Worm (Caenorhabditis elegans) whole organism, late embryonic: ENCODE data around the gene pcca-1.
"Not testable (repeated sequence)": the region's sequence is repeated elsewhere in the genome, so short reads cannot be mapped to it uniquely, and the experiment has no call there.

Source experiments
- C38D4.7 ChIP-seq: fragments of 200-800 bp; sonication (Bioruptor generic); optimal IDR thresholded peaks from 2 replicates; lab custom pipeline; 2018; ENCODE audit warnings: mild to moderate bottlenecking, missing genetic modification characterization, moderate library complexity, missing compliant biosample characterization
- F13H6.1 ChIP-seq: sonication (generic microtip); optimal IDR thresholded peaks from 2 replicates; lab custom pipeline; 2016; ENCODE audit warnings: missing genetic modification characterization, missing compliant biosample characterization
- K02D7.2 ChIP-seq: sonication (generic microtip); optimal IDR thresholded peaks from 2 replicates; lab custom pipeline; 2017; ENCODE audit warnings: mild to moderate bottlenecking, missing genetic modification characterization, missing compliant biosample characterization
- Y22D7AL.16 ChIP-seq: sonication (generic microtip); optimal IDR thresholded peaks from 2 replicates; lab custom pipeline; 2016; ENCODE audit warnings: missing genetic modification characterization, missing compliant biosample characterization
- ahr-1 ChIP-seq: sonication (generic microtip); optimal IDR thresholded peaks from 2 replicates; lab custom pipeline; 2016; ENCODE audit warnings: missing genetic modification characterization, missing compliant biosample characterization
- ceh-14 ChIP-seq: sonication (generic microtip); optimal IDR thresholded peaks from 2 replicates; lab custom pipeline; 2016; ENCODE audit warnings: missing genotype, missing genetic modification characterization, missing compliant biosample characterization
- ceh-18 ChIP-seq: sonication (generic microtip); optimal IDR thresholded peaks from 2 replicates; lab custom pipeline; 2016; ENCODE audit warnings: missing genetic modification characterization, missing compliant biosample characterization
- ceh-19 ChIP-seq: fragments of 200-800 bp; sonication (Bioruptor generic); optimal IDR thresholded peaks from 2 replicates; lab custom pipeline; 2018; ENCODE audit warnings: mild to moderate bottlenecking, missing genetic modification characterization, missing compliant biosample characterization
- ceh-2 ChIP-seq: sonication (generic microtip); optimal IDR thresholded peaks from 2 replicates; lab custom pipeline; 2016; ENCODE audit warnings: missing genotype, missing genetic modification characterization, missing compliant biosample characterization
- ceh-24 ChIP-seq: sonication (generic microtip); optimal IDR thresholded peaks from 2 replicates; lab custom pipeline; 2016; ENCODE audit warnings: mild to moderate bottlenecking, missing genetic modification characterization, missing compliant biosample characterization
- ceh-30 ChIP-seq: fragments of 150-350 bp; optimal IDR thresholded peaks from 2 replicates; lab custom pipeline; 2014; ENCODE audit warnings: missing biosample characterization, missing genetic modification characterization
- ceh-31 ChIP-seq: sonication (generic microtip); optimal IDR thresholded peaks from 2 replicates; lab custom pipeline; 2016; ENCODE audit warnings: missing genetic modification characterization, missing compliant biosample characterization
- ceh-45 ChIP-seq: fragments of 200-800 bp; sonication (Bioruptor generic); IDR thresholded peaks from 2 replicates; pipeline ENCODE4 v1.3.6; 2022; ENCODE audit warnings: missing genetic modification reagents, missing genetic modification characterization, missing compliant biosample characterization
- ceh-48 ChIP-seq: sonication (generic microtip); optimal IDR thresholded peaks from 2 replicates; lab custom pipeline; 2016; ENCODE audit warnings: missing genetic modification characterization, inconsistent platforms, missing compliant biosample characterization
- ceh-9 ChIP-seq: sonication (generic microtip); optimal IDR thresholded peaks from 2 replicates; lab custom pipeline; 2016; ENCODE audit warnings: mild to moderate bottlenecking, missing genetic modification characterization, inconsistent platforms, missing compliant biosample characterization
- dmd-4 ChIP-seq: sonication (generic microtip); optimal IDR thresholded peaks from 2 replicates; lab custom pipeline; 2016; ENCODE audit warnings: borderline replicate concordance, missing genetic modification characterization, missing compliant biosample characterization
- dve-1 ChIP-seq: sonication (generic microtip); optimal IDR thresholded peaks from 2 replicates; lab custom pipeline; 2017; ENCODE audit warnings: antibody characterized with exemption, mild to moderate bottlenecking, missing genetic modification characterization, missing compliant biosample characterization
- elt-2 ChIP-seq: sonication (generic microtip); optimal IDR thresholded peaks from 2 replicates; lab custom pipeline; 2016; ENCODE audit warnings: missing genetic modification reagents, missing genetic modification characterization, missing compliant biosample characterization
- elt-4 ChIP-seq: sonication (generic microtip); optimal IDR thresholded peaks from 2 replicates; lab custom pipeline; 2016; ENCODE audit warnings: missing genetic modification characterization, missing compliant biosample characterization
- eyg-1 ChIP-seq: sonication (generic microtip); optimal IDR thresholded peaks from 2 replicates; lab custom pipeline; 2016; ENCODE audit warnings: missing genotype, missing genetic modification characterization, missing compliant biosample characterization
- fax-1 ChIP-seq: sonication (generic microtip); optimal IDR thresholded peaks from 2 replicates; lab custom pipeline; 2016; ENCODE audit warnings: missing genotype, missing genetic modification characterization, missing compliant biosample characterization
- hlh-13 ChIP-seq: fragments of 200-800 bp; sonication (Bioruptor generic); optimal IDR thresholded peaks from 2 replicates; lab custom pipeline; 2018; ENCODE audit warnings: mild to moderate bottlenecking, missing genetic modification characterization, missing compliant biosample characterization
- hlh-15 ChIP-seq: sonication (generic microtip); optimal IDR thresholded peaks from 2 replicates; lab custom pipeline; 2016; ENCODE audit warnings: missing genetic modification characterization, missing compliant biosample characterization
- lim-6 ChIP-seq: sonication (generic microtip); optimal IDR thresholded peaks from 2 replicates; lab custom pipeline; 2016; ENCODE audit warnings: missing genetic modification characterization, missing compliant biosample characterization
- lin-11 ChIP-seq: fragments of 200-800 bp; sonication (Bioruptor generic); optimal IDR thresholded peaks from 2 replicates; lab custom pipeline; 2018; ENCODE audit warnings: mild to moderate bottlenecking, missing genetic modification characterization, missing compliant biosample characterization
- nfya-1 ChIP-seq: sonication (generic microtip); optimal IDR thresholded peaks from 2 replicates; lab custom pipeline; 2017; ENCODE audit warnings: missing genetic modification characterization, mild to moderate bottlenecking, missing compliant biosample characterization, antibody characterized with exemption, moderate library complexity
- npax-4 ChIP-seq: sonication (generic microtip); optimal IDR thresholded peaks from 2 replicates; lab custom pipeline; 2016; ENCODE audit warnings: missing genetic modification characterization, missing compliant biosample characterization
- odd-2 ChIP-seq: sonication (generic microtip); optimal IDR thresholded peaks from 2 replicates; lab custom pipeline; 2017; ENCODE audit warnings: antibody characterized with exemption, mild to moderate bottlenecking, missing genetic modification characterization, missing compliant biosample characterization
- pag-3 ChIP-seq: sonication (generic microtip); optimal IDR thresholded peaks from 2 replicates; lab custom pipeline; 2016; ENCODE audit warnings: missing compliant biosample characterization, missing genetic modification characterization, borderline replicate concordance
- pat-9 ChIP-seq: fragments of 200-800 bp; sonication (Bioruptor generic); optimal IDR thresholded peaks from 2 replicates; lab custom pipeline; 2018; ENCODE audit warnings: mild to moderate bottlenecking, missing genetic modification characterization, moderate library complexity, missing compliant biosample characterization
- pax-1 ChIP-seq: fragments of 150-350 bp; optimal IDR thresholded peaks from 2 replicates; lab custom pipeline; 2014; ENCODE audit warnings: missing biosample characterization, missing genetic modification characterization
- pha-4 ChIP-seq: fragments of 150-350 bp; optimal IDR thresholded peaks from 2 replicates; lab custom pipeline; 2018; ENCODE audit warnings: missing biosample characterization, missing genetic modification reagents, missing genetic modification characterization
- pros-1 ChIP-seq: fragments of 150-350 bp; optimal IDR thresholded peaks from 2 replicates; lab custom pipeline; 2014; ENCODE audit warnings: missing biosample characterization, missing genetic modification reagents, missing genetic modification characterization
- ref-2 ChIP-seq: sonication (generic microtip); optimal IDR thresholded peaks from 2 replicates; lab custom pipeline; 2016; ENCODE audit warnings: missing genetic modification characterization, missing compliant biosample characterization
- sox-4 ChIP-seq: sonication (generic microtip); optimal IDR thresholded peaks from 2 replicates; lab custom pipeline; 2017; ENCODE audit warnings: mild to moderate bottlenecking, missing genetic modification characterization, inconsistent platforms, missing compliant biosample characterization
- tbx-7 ChIP-seq: sonication (generic microtip); optimal IDR thresholded peaks from 2 replicates; lab custom pipeline; 2016; ENCODE audit warnings: missing genotype, missing genetic modification characterization, missing compliant biosample characterization
- unc-3 ChIP-seq, 2 experiments: fragments of 200-800 bp in 1 of 2; sonication (Bioruptor generic) in 1 of 2; sonication (generic microtip) in 1 of 2; conservative IDR thresholded peaks in 1 of 2; optimal IDR thresholded peaks in 1 of 2; 2 replicates each; pipeline versions ENCODE4 v1.3.6 to Lab custom; 2016 to 2022; ENCODE audit warnings: missing compliant biosample characterization in 2 of 2, missing genetic modification characterization in 2 of 2, missing genetic modification reagents in 1 of 2
- unc-42 ChIP-seq: sonication (generic microtip); optimal IDR thresholded peaks from 2 replicates; lab custom pipeline; 2016; ENCODE audit warnings: missing genotype, missing genetic modification characterization, missing compliant biosample characterization
- unc-55 ChIP-seq: sonication (generic microtip); optimal IDR thresholded peaks from 2 replicates; lab custom pipeline; 2017; ENCODE audit warnings: missing biosample characterization, missing genetic modification reagents, missing genetic modification characterization
- unc-86 ChIP-seq: sonication (generic microtip); optimal IDR thresholded peaks from 2 replicates; lab custom pipeline; 2016; ENCODE audit warnings: missing genetic modification characterization, missing compliant biosample characterization

pcca-1 gene

DNA sequence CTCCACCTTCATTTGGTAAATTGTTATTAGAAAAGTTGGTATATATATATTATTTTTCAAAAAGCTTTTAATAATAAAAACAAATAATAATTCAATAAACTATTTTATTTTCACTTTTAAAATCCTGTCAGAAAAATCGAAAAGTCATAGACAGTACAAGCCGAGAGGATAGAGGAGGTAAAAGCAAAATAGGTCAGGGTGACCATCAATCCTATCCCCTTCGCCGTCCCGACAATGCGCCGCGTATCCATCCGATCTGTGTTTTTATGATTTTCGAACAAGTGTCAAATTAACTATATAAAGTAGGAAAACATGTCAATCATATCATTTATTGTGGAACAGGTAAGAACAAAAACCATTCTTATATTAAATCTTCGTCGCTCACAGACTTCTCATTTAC, 4.6 kb upstream of the pcca-1 start:
- TF ChIP-seq ref-2 (tag; lab: Kevin White, UChicago) (no peak), odd-2 (tag; lab: Kevin White, UChicago) (no peak), ceh-48 (tag; lab: Kevin White, UChicago) (no peak), F13H6.1 (tag; lab: Kevin White, UChicago) (no peak), ceh-9 (tag; lab: Kevin White, UChicago) (no peak), ceh-18 (tag; lab: Kevin White, UChicago) (no peak), npax-4 (no peak), hlh-15 (no peak), ceh-31 (tag; lab: Kevin White, UChicago) (no peak), dve-1 (tag; lab: Kevin White, UChicago) (no peak), ceh-24 (tag; lab: Kevin White, UChicago) (no peak), nfya-1 (tag; lab: Kevin White, UChicago) (no peak), lin-11 (tag; lab: Kevin White, UChicago) (no peak), ceh-2 (tag; lab: Kevin White, UChicago) (no peak), eyg-1 (no peak), pag-3 (no peak), lim-6 (no peak), ceh-19 (no peak)

DNA sequence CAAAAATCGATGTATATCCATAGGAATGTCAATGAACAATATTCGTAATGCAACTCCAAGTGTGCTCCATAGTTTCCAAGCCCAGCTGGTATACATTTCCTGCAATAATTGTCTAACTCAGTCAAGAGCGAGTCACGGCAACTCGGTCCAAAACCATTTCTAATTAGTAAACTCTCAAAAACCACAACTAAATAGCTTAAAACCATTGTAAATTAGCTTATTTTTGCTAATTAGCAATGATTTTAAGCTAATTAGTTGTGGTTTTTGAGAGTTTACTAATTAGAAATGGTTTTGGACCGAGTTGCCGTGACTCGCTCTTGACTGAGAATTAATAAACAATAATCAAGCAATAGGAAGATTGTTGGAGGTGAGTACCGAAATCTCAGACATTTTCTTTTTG, 4.0 kb upstream of the pcca-1 start, which contains the start of gene dhs-29:
TSS of gene dhs-29 (minus strand) at position 101 of the 400 bp plus-strand sequence.
- not testable (repeated sequence) for TF ChIP-seq ceh-14; tbx-7 (tag; lab: Kevin White, UChicago); unc-42 (tag; lab: Kevin White, UChicago)

DNA sequence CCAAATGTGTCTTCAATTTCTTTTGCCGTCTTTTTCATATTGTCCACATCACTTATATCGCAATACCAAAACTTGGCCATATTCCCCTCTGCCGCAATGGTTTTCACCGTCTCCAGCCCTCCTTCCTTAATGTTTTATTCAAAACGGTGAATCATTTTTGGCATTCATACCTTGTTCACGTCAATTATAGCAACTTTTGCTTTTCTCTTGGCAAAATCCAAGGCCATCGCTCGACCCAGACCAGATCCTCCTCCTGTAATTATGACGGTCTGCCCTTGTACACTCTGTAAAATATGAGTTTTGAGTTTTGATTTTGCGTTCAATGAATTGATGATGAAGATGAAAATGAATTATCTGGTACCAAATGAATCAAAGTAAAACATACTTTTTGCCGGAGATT, 3.6 kb upstream of the pcca-1 start:
- TF ChIP-seq hlh-15 (no peak), Y22D7AL.16 (tag; lab: Kevin White, UChicago) (no peak), fax-1 (tag; lab: Kevin White, UChicago) (no peak), unc-55 (no peak), elt-4 (tag; lab: Kevin White, UChicago) (no peak), ref-2 (tag; lab: Kevin White, UChicago) (no peak), pag-3 (no peak), ceh-45 (no peak), sox-4 (tag; lab: Kevin White, UChicago) (no peak), ceh-19 (no peak), pha-4 (tag; lab: Kevin White, UChicago) (no peak), eyg-1 (no peak), F13H6.1 (tag; lab: Kevin White, UChicago) (no peak), pros-1 (no peak), tbx-7 (tag; lab: Kevin White, UChicago) (no peak), pat-9 (tag; lab: Kevin White, UChicago) (no peak)

DNA sequence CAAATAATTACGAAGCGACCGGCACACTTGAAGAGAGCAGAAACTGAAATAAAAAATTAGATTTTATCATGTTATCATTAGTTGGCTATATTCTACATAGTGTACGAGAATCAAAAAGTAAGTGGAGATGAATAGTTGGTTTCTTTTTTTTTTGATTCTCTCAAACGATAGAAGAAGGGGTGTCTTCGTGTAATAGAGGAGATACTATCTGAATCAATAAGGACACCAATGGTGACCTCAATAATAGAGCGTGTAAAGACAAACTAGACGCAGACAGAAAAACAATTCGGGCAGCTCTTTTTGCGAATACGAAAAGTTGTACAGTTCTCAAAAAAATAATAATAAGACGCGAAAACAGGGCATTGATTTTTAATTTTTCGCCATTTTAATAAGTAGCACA, 1.7 kb upstream of the pcca-1 start:
- TF ChIP-seq hlh-13 (GFP tag; lab: Kevin White, UChicago) = no peak
- TF ChIP-seq F13H6.1 (tag; lab: Kevin White, UChicago) = no peak
- TF ChIP-seq ceh-31 (tag; lab: Kevin White, UChicago) = no peak
- TF ChIP-seq C38D4.7 = no peak
- TF ChIP-seq dmd-4 = no peak
- TF ChIP-seq elt-4 (tag; lab: Kevin White, UChicago) = no peak
- TF ChIP-seq ceh-30 = no peak
- no peak for TF ChIP-seq unc-86 (tag; lab: Kevin White, UChicago)
- no peak for TF ChIP-seq pax-1 (tag; lab: Kevin White, UChicago)
- no peak for TF ChIP-seq ahr-1 (tag; lab: Kevin White, UChicago)
- no peak for TF ChIP-seq elt-2
- no peak for TF ChIP-seq K02D7.2
- TF ChIP-seq unc-3 (GFP tag; conservative IDR thresholded peaks at IDR 0.05; lab: Robert Waterston, UW) = no peak
- TF ChIP-seq unc-3 (tag; optimal IDR thresholded peaks at IDR 0.05; lab: Kevin White, UChicago) = no peak
- TF ChIP-seq pat-9 (tag; lab: Kevin White, UChicago) = no peak
